Worm (Caenorhabditis elegans): ENCODE results near the gene nhr-187.

Gene nhr-187

DNA sequence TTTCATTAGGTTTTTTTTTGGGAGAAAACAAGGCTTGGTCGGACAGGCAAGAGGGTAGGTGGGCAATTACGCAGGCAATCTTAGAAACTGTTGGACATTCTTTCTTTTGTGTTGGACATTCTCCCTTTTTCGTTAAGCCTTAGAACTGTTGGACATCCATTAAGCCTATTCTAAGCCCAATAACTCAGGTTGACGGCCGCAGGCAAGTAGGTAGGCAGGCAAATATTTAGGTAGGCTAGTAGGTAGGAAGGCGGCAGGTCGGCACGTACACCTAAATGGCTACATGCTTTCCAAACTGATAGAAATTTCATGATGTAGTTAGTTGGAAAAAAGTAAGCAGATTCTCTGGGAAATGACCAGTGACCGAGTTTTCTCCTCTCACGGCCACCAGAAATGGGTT, 30.6 kb downstream of the nhr-187 start:
- no peak for TF ChIP-seq ztf-23 (GFP tag; IDR thresholded peaks at IDR 0.05)
- TF ChIP-seq T22C8.4 (GFP tag; IDR thresholded peaks at IDR 0.05), result no peak
- no peak for TF ChIP-seq med-1 (GFP tag; optimal IDR thresholded peaks at IDR 0.05; ENCODE audit: insufficient read depth)
- TF ChIP-seq cog-1 (tag; optimal IDR thresholded peaks at IDR 0.05), result no peak
- no peak for TF ChIP-seq ztf-29 (GFP tag; IDR thresholded peaks at IDR 0.05)

- TF ChIP-seq tab-1 (GFP tag; IDR thresholded peaks at IDR 0.05) (no peak), cog-1 (tag; optimal IDR thresholded peaks at IDR 0.05) (no peak), ref-1 (GFP tag; conservative IDR thresholded peaks at IDR 0.05) (no peak), klf-2 (GFP tag; conservative IDR thresholded peaks at IDR 0.05) (no peak), ztf-29 (GFP tag; IDR thresholded peaks at IDR 0.05) (no peak), med-1 (GFP tag; optimal IDR thresholded peaks at IDR 0.05; ENCODE audit: insufficient read depth) (no peak), T22C8.4 (GFP tag; IDR thresholded peaks at IDR 0.05) (no peak), ztf-23 (GFP tag; IDR thresholded peaks at IDR 0.05) (no peak), flt-1 (GFP tag; IDR thresholded peaks at IDR 0.05) (no peak)
Measured at ce11 chrV:3831616-3832015, 31.1 kb downstream of the nhr-187 start, which contains the start of gene H10D18.5. TSS of gene H10D18.5 (minus strand) at chrV:3831716.

- no peak for TF ChIP-seq T22C8.4 (GFP tag; IDR thresholded peaks at IDR 0.05)
- TF ChIP-seq ztf-23 (GFP tag; IDR thresholded peaks at IDR 0.05), result no peak
- no peak for TF ChIP-seq tab-1 (GFP tag; IDR thresholded peaks at IDR 0.05)
- TF ChIP-seq cog-1 (tag; optimal IDR thresholded peaks at IDR 0.05), result no peak
- no peak for TF ChIP-seq med-1 (GFP tag; optimal IDR thresholded peaks at IDR 0.05; ENCODE audit: insufficient read depth)
- TF ChIP-seq flt-1 (GFP tag; IDR thresholded peaks at IDR 0.05), result no peak
Measured at ce11 chrV:3825190-3825589, 37.6 kb downstream of the nhr-187 start.

DNA sequence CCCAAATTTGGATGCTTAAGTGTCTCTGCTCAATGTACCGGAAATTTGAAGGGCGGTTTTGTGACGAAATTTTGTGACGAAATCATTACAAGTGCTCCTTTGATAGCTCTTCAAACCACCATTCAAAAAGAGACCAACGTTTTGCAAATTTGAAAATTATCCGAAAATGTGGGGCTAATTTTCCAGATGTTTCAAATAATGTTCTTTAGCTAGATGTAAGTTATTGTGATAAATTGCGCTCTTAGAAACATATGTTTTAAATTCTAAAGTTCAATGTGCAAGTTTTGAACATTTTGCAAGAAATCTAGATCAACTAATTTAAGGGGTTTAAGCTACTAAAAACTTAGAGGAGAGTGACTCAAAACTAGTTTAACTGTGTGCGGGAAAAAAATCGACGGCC, 41.9 kb downstream of the nhr-187 start:
- TF ChIP-seq ztf-29 (GFP tag; IDR thresholded peaks at IDR 0.05) (no peak), T22C8.4 (GFP tag; IDR thresholded peaks at IDR 0.05) (no peak), flt-1 (GFP tag; IDR thresholded peaks at IDR 0.05) (no peak), tab-1 (GFP tag; IDR thresholded peaks at IDR 0.05) (no peak), med-1 (GFP tag; optimal IDR thresholded peaks at IDR 0.05; ENCODE audit: insufficient read depth) (no peak), cog-1 (tag; optimal IDR thresholded peaks at IDR 0.05) (no peak), klf-2 (GFP tag; conservative IDR thresholded peaks at IDR 0.05) (no peak), ref-1 (GFP tag; conservative IDR thresholded peaks at IDR 0.05) (no peak), ztf-23 (GFP tag; IDR thresholded peaks at IDR 0.05) (no peak)

- TF ChIP-seq ref-1 (GFP tag; conservative IDR thresholded peaks at IDR 0.05) (no peak), med-1 (GFP tag; optimal IDR thresholded peaks at IDR 0.05; ENCODE audit: insufficient read depth) (no peak), klf-2 (GFP tag; conservative IDR thresholded peaks at IDR 0.05) (no peak), T22C8.4 (GFP tag; IDR thresholded peaks at IDR 0.05) (no peak), flt-1 (GFP tag; IDR thresholded peaks at IDR 0.05) (no peak)
Measured at ce11 chrV:3814938-3815337, 47.8 kb downstream of the nhr-187 start, which contains the start of gene H10D18.1. TSS of gene H10D18.1 (plus strand) at chrV:3815214.

DNA sequence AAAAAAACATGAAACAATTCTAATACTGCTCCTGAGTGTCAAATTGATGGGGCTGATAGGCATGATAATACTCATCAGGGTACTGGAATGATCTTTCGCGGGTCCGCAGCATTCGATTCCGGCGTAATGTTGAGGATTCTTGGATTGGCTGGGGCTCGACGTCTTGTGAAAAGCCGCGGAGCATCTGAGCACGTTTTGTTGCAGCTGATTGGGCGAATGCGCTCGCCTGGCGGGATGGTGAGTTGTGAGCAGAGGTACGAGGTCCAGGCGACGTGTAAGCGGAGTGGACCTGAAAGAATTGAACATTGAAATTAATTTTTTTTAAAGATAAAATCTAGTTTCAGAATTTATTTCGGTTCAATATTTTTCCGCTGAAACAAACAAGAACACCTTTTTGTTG, 48.7 kb downstream of the nhr-187 start:
- TF ChIP-seq tab-1 (GFP tag; IDR thresholded peaks at IDR 0.05) (no peak), flt-1 (GFP tag; IDR thresholded peaks at IDR 0.05) (no peak), ztf-23 (GFP tag; IDR thresholded peaks at IDR 0.05) (no peak), cog-1 (tag; optimal IDR thresholded peaks at IDR 0.05) (no peak), T22C8.4 (GFP tag; IDR thresholded peaks at IDR 0.05) (no peak), med-1 (GFP tag; optimal IDR thresholded peaks at IDR 0.05; ENCODE audit: insufficient read depth) (no peak), klf-2 (GFP tag; conservative IDR thresholded peaks at IDR 0.05) (no peak), ref-1 (GFP tag; conservative IDR thresholded peaks at IDR 0.05) (no peak)

DNA sequence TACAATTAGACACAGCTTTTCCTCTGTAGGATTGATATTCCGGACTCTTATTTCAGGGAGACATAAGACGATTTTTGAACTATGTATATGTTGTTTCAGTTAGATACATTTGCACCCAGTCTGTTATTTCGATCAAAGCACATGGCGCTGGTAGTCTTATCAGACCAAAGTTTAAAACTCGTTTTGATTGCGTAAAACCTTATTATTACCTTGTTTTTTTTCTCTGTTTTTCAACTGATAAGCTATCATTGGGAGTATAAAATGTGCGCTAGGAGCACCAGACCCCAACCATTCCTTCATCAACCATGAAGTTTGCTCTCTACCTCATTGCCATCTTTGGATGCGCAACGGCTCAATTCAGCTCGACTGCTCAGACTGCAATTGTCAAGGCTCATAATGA, 50.5 kb downstream of the nhr-187 start, which contains the start of gene scl-12:
scl-12 (plus strand) TSS at position 301 of the 400 bp plus-strand sequence.
- TF ChIP-seq ztf-29 (GFP tag; IDR thresholded peaks at IDR 0.05) (no peak), tab-1 (GFP tag; IDR thresholded peaks at IDR 0.05) (no peak), ref-1 (GFP tag; conservative IDR thresholded peaks at IDR 0.05) (no peak), T22C8.4 (GFP tag; IDR thresholded peaks at IDR 0.05) (no peak), med-1 (GFP tag; optimal IDR thresholded peaks at IDR 0.05; ENCODE audit: insufficient read depth) (no peak), klf-2 (GFP tag; conservative IDR thresholded peaks at IDR 0.05) (no peak), flt-1 (GFP tag; IDR thresholded peaks at IDR 0.05) (no peak), ztf-23 (GFP tag; IDR thresholded peaks at IDR 0.05) (no peak), cog-1 (tag; optimal IDR thresholded peaks at IDR 0.05) (no peak)

DNA sequence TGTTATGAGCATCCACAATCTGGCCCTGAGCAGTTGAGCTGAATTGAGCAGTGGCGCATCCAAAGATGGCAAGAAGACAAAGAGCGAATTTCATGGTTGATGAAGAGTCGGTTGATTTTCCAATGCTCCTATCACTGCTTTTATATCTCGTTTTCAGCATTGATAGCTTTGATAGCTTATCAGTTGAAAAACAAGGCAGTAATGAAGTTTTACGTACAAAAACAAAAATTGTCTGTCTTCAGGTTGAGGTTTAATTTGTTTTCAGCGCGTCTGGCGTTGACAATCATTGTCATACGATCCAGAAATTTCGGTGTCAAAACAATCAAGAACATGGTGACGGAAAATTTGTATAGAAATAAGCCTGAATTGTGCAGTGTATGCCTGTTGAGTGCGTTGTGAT, 51.2 kb downstream of the nhr-187 start, which contains the start of gene scl-13:
scl-13 (minus strand) TSS at position 101 of the 400 bp plus-strand sequence.
- TF ChIP-seq flt-1 (GFP tag; IDR thresholded peaks at IDR 0.05), result no peak
- no peak for TF ChIP-seq cog-1 (tag; optimal IDR thresholded peaks at IDR 0.05)
- no peak for TF ChIP-seq med-1 (GFP tag; optimal IDR thresholded peaks at IDR 0.05; ENCODE audit: insufficient read depth)
- TF ChIP-seq T22C8.4 (GFP tag; IDR thresholded peaks at IDR 0.05), result no peak
- TF ChIP-seq ztf-23 (GFP tag; IDR thresholded peaks at IDR 0.05), result no peak
- no peak for TF ChIP-seq klf-2 (GFP tag; conservative IDR thresholded peaks at IDR 0.05)
- no peak for TF ChIP-seq ref-1 (GFP tag; conservative IDR thresholded peaks at IDR 0.05)
- no peak for TF ChIP-seq ztf-29 (GFP tag; IDR thresholded peaks at IDR 0.05)
- no peak for TF ChIP-seq tab-1 (GFP tag; IDR thresholded peaks at IDR 0.05)
